Fruit fly (Drosophila melanogaster): Measurements from ENCODE around the gene AstCC.

- TF ChIP-seq h (optimal IDR thresholded peaks at IDR 0.05) (no peak), psq (optimal IDR thresholded peaks at IDR 0.05) (no peak), ttk (optimal IDR thresholded peaks at IDR 0.05) (no peak)
Measured at dm6 chr2L:11053018-11053807, 31.8 kb downstream of the AstCC start.
